Worm (Caenorhabditis elegans) whole organism, L3 larva: Measurements from ENCODE around the gene sri-42.

Experiments
- aly-2 ChIP-seq: fragments of 150-350 bp; optimal IDR thresholded peaks from 2 replicates; lab custom pipeline; 2014; ENCODE audit warnings: missing biosample characterization, missing genetic modification characterization
- ceh-16 ChIP-seq: sonication (generic microtip); optimal IDR thresholded peaks from 2 replicates; lab custom pipeline; 2017; ENCODE audit warnings: missing biosample characterization, missing genetic modification characterization
- ceh-82 ChIP-seq: fragments of 150-350 bp; optimal IDR thresholded peaks from 2 replicates; lab custom pipeline; 2014; ENCODE audit warnings: missing biosample characterization, missing genetic modification characterization
- egl-27 ChIP-seq: sonication (generic microtip); optimal IDR thresholded peaks from 4 replicates; lab custom pipeline; 2017; ENCODE audit warnings: missing biosample characterization, missing genetic modification reagents, missing genetic modification characterization
- elt-3 ChIP-seq, 3 experiments: fragments of 150-350 bp in 1 of 3; sonication (generic microtip) in 2 of 3; optimal IDR thresholded peaks; 2 replicates in 2 of 3; 4 replicates in 1 of 3; lab custom pipeline; 2014 to 2017; ENCODE audit warnings: missing biosample characterization in 3 of 3, missing genetic modification characterization in 3 of 3
- eor-1 ChIP-seq, 2 experiments: fragments of 150-350 bp; optimal IDR thresholded peaks; 2 replicates each; lab custom pipeline; 2014 to 2018; ENCODE audit warnings: missing biosample characterization in 2 of 2, missing genetic modification characterization in 2 of 2
- nhr-237 ChIP-seq: fragments of 150-350 bp; optimal IDR thresholded peaks from 2 replicates; lab custom pipeline; 2014; ENCODE audit warnings: missing biosample characterization, missing genetic modification characterization
- nhr-25 ChIP-seq: sonication (generic microtip); optimal IDR thresholded peaks from 2 replicates; lab custom pipeline; 2017; ENCODE audit warnings: missing biosample characterization, missing genetic modification characterization
- nhr-28 ChIP-seq: fragments of 150-350 bp; optimal IDR thresholded peaks from 2 replicates; lab custom pipeline; 2014; ENCODE audit warnings: missing biosample characterization, missing genetic modification characterization
- nhr-76 ChIP-seq: fragments of 150-350 bp; sonication (generic microtip); optimal IDR thresholded peaks from 5 replicates; lab custom pipeline; 2014; ENCODE audit warnings: missing biosample characterization, missing genetic modification characterization
- skn-1 ChIP-seq: fragments of 150-350 bp; optimal IDR thresholded peaks from 2 replicates; lab custom pipeline; 2014; ENCODE audit warnings: missing biosample characterization, missing genetic modification characterization
- snpc-4 ChIP-seq: fragments of 150-350 bp; optimal IDR thresholded peaks from 2 replicates; lab custom pipeline; 2014; ENCODE audit warnings: missing biosample characterization, missing genetic modification characterization
- unc-62 ChIP-seq: fragments of 150-350 bp; sonication (generic microtip); optimal IDR thresholded peaks from 4 replicates; lab custom pipeline; 2014; ENCODE audit warnings: missing biosample characterization, missing genetic modification reagents, missing genetic modification characterization
- ztf-11 ChIP-seq: fragments of 150-350 bp; optimal IDR thresholded peaks from 2 replicates; lab custom pipeline; 2014; ENCODE audit warnings: missing biosample characterization, missing genetic modification characterization

ce11 chrII:3117471-3117870 is 25.3 kb downstream of the sri-42 start, which contains the start of gene T10D4.7:
- TF ChIP-seq nhr-28 (tag; lab: Kevin White, UChicago) (no peak), ceh-16 (tag; lab: Kevin White, UChicago) (no peak), snpc-4 (tag; lab: Kevin White, UChicago) (no peak), eor-1 (tag; optimal IDR thresholded peaks at IDR 0.05; lab: Kevin White, UChicago) (no peak), nhr-76 (tag; lab: Kevin White, UChicago) (no peak), aly-2 (tag; lab: Kevin White, UChicago) (no peak), nhr-237 (tag; lab: Kevin White, UChicago) (no peak), ztf-11 (tag; lab: Kevin White, UChicago) (no peak), egl-27 (tag; lab: Kevin White, UChicago) (no peak), skn-1 (tag; lab: Kevin White, UChicago) (no peak), elt-3 (tag; optimal IDR thresholded peaks at IDR 0.05; lab: Kevin White, UChicago) (no peak), unc-62 (GFP tag; lab: Kevin White, UChicago) (no peak), ceh-82 (tag; lab: Kevin White, UChicago) (no peak), nhr-25 (tag; lab: Kevin White, UChicago) (no peak)
